Worm (Caenorhabditis elegans): ENCODE results near the gene ZK632.12.

The ZK632.12 gene

ce11 chrIII:9804997-9805610 lies 25.5 kb upstream of the ZK632.12 start, which contains the start of gene riok-3 (continued):
- TF ChIP-seq Y53F4B.3 (GFP tag; IDR thresholded peaks at IDR 0.05) = no peak
- no peak for TF ChIP-seq attf-6 (GFP tag; IDR thresholded peaks at IDR 0.05)
- TF ChIP-seq egl-44 (GFP tag; IDR thresholded peaks at IDR 0.05) = no peak
- no peak for TF ChIP-seq pha-4 (tag; optimal IDR thresholded peaks at IDR 0.05)
- no peak for TF ChIP-seq ztf-18 (tag; optimal IDR thresholded peaks at IDR 0.05)
- no peak for TF ChIP-seq hlh-12 (tag; optimal IDR thresholded peaks at IDR 0.05)
- TF ChIP-seq lsy-27 (tag; optimal IDR thresholded peaks at IDR 0.05; ENCODE audit: borderline replicate concordance, insufficient read depth) = no peak
- TF ChIP-seq hsf-1 (GFP tag; IDR thresholded peaks at IDR 0.05) = no peak
- TF ChIP-seq pbrm-1 (GFP tag; IDR thresholded peaks at IDR 0.05) = peak; percentile 49; the same call in 1 of the 2 replicates
- TF ChIP-seq D2030.7 (GFP tag; IDR thresholded peaks at IDR 0.05) = no peak
- no peak for TF ChIP-seq mel-28 (tag; optimal IDR thresholded peaks at IDR 0.05; ENCODE audit: borderline replicate concordance)
- no peak for TF ChIP-seq madf-8 (GFP tag; conservative IDR thresholded peaks at IDR 0.05)
- no peak; the same call in 1 of the 2 replicates for TF ChIP-seq madf-6 (GFP tag; IDR thresholded peaks at IDR 0.05)
- TF ChIP-seq efl-1 (GFP tag; optimal IDR thresholded peaks at IDR 0.05) = no peak
- TF ChIP-seq K11D2.4 (GFP tag; IDR thresholded peaks at IDR 0.05) = peak; percentile 38; the same call in 1 of the 2 replicates
- 0 out of 2 replicates have a peak, but pooled peaks have one; percentile 18 for TF ChIP-seq C06A6.2 (GFP tag; conservative IDR thresholded peaks at IDR 0.05)
- TF ChIP-seq F49E8.2 (tag; optimal IDR thresholded peaks at IDR 0.05; ENCODE audit: insufficient read depth) = no peak
- TF ChIP-seq somi-1 (GFP tag; optimal IDR thresholded peaks at IDR 0.05) = peak; percentile 44
- no peak for TF ChIP-seq ceh-91 (GFP tag; IDR thresholded peaks at IDR 0.05)
- peak; percentile 41 for TF ChIP-seq F57C9.4 (tag; optimal IDR thresholded peaks at IDR 0.05)
- no peak for TF ChIP-seq dpl-1 (GFP tag; optimal IDR thresholded peaks at IDR 0.05)
- 0 out of 2 replicates have a peak, but pooled peaks have one; percentile 68 for TF ChIP-seq Y79H2A.3 (GFP tag; conservative IDR thresholded peaks at IDR 0.05)
- TF ChIP-seq mes-4 (tag; optimal IDR thresholded peaks at IDR 0.05) = no peak
- no peak for TF ChIP-seq nhr-120 (GFP tag; IDR thresholded peaks at IDR 0.05)
- peak; percentile 74; the same call in 1 of the 2 replicates for TF ChIP-seq cebp-1 (GFP tag; IDR thresholded peaks at IDR 0.05)
- TF ChIP-seq cebp-1 (tag; optimal IDR thresholded peaks at IDR 0.05) = peak; percentile 94
- peak; percentile 40 for TF ChIP-seq ZK185.1 (tag; optimal IDR thresholded peaks at IDR 0.05; ENCODE audit: poor library complexity, severe bottlenecking)
- TF ChIP-seq snpc-3.4 (tag; optimal IDR thresholded peaks at IDR 0.05) = no peak
- no peak for TF ChIP-seq lin-35 (GFP tag; optimal IDR thresholded peaks at IDR 0.05)
- peak; percentile 21 for TF ChIP-seq F23B12.7 (tag; optimal IDR thresholded peaks at IDR 0.05; ENCODE audit: insufficient read depth)
- TF ChIP-seq athp-1 (tag; optimal IDR thresholded peaks at IDR 0.05) = no peak
- TF ChIP-seq F55B11.4 (tag; optimal IDR thresholded peaks at IDR 0.05; ENCODE audit: borderline replicate concordance, insufficient read depth) = no peak
- peak; percentile 10; the same call in 1 of the 2 replicates for TF ChIP-seq Y56A3A.18 (GFP tag; IDR thresholded peaks at IDR 0.05)

DNA sequence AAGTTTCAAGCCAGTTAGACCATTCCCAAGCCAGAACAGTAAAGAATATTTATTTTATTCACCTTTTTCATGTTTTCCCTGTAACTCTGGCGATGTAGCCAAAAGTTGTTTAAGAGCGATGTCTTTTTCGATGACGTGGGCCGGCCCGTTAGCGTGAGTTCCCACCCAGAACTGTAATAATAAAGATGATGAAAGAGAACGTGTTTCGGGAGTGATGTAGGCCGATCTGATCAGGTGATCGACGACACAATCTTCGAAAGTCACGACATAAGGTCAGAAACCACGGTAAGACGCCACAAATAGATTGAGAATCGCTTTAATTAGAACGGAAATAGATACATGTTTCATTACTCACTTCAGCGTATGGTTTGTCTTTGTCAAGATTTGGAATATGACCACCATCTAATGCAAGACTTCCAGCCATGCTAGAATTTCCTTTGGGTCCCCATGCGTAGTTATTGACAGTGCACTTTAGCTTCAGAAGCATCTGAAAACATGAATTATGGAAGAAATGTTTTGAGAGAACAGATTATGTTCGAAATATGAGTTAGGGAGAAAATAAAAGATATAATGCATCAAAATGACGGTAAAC lies 23.5 kb upstream of the ZK632.12 start, which contains the start of gene ZK632.4:
TSS of gene ZK632.4 (minus strand) at position 487 of the 592 bp plus-strand sequence.
- no peak for TF ChIP-seq unc-62 (GFP tag; optimal IDR thresholded peaks at IDR 0.05)
- no peak for TF ChIP-seq bed-1 (GFP tag; IDR thresholded peaks at IDR 0.05)
- TF ChIP-seq cebp-1 (GFP tag; IDR thresholded peaks at IDR 0.05) = no peak
- TF ChIP-seq cebp-1 (tag; optimal IDR thresholded peaks at IDR 0.05) = peak; percentile 41

Measured in whole organism, young adult.